Fruit fly (Drosophila melanogaster) whole organism, embryonic: ENCODE data around the gene Atu.

ENCODE experiments used
- Antp ChIP-seq: fragments of 200-800 bp; sonication (Bioruptor generic); optimal IDR thresholded peaks from 3 replicates; lab custom pipeline; 2016; ENCODE audit warnings: missing biosample characterization, missing genetic modification characterization
- Bdp1 ChIP-seq: fragments of 200-800 bp; sonication (Bioruptor generic); optimal IDR thresholded peaks from 3 replicates; lab custom pipeline; 2016; ENCODE audit warnings: missing biosample characterization, missing genetic modification characterization
- CG10267 ChIP-seq: fragments of 200-800 bp; sonication (Bioruptor generic); optimal IDR thresholded peaks from 2 replicates; lab custom pipeline; 2018; ENCODE audit warnings: missing biosample characterization, mild to moderate bottlenecking, missing genetic modification characterization, moderate library complexity
- CG12155 ChIP-seq: fragments of 200-800 bp; sonication (Bioruptor generic); optimal IDR thresholded peaks from 3 replicates; lab custom pipeline; 2016; ENCODE audit warnings: missing biosample characterization, missing genetic modification characterization
- CG12219 ChIP-seq: fragments of 200-800 bp; sonication (Bioruptor generic); optimal IDR thresholded peaks from 3 replicates; lab custom pipeline; 2018; ENCODE audit warnings: missing biosample characterization, mild to moderate bottlenecking, missing genetic modification characterization
- CG12391 ChIP-seq: fragments of 200-800 bp; sonication (Bioruptor generic); optimal IDR thresholded peaks from 3 replicates; lab custom pipeline; 2018; ENCODE audit warnings: missing biosample characterization, mild to moderate bottlenecking, missing genetic modification characterization, moderate library complexity
- CG12744 ChIP-seq: fragments of 200-800 bp; sonication (Bioruptor generic); optimal IDR thresholded peaks from 2 replicates; lab custom pipeline; 2016; ENCODE audit warnings: missing biosample characterization, missing genetic modification characterization
- CG13296 ChIP-seq: fragments of 200-800 bp; sonication (Bioruptor generic); optimal IDR thresholded peaks from 3 replicates; lab custom pipeline; 2018; ENCODE audit warnings: missing biosample characterization, mild to moderate bottlenecking, missing genetic modification characterization
- CG13424 ChIP-seq: fragments of 200-800 bp; sonication (Bioruptor generic); optimal IDR thresholded peaks from 2 replicates; lab custom pipeline; 2019; ENCODE audit warnings: missing biosample characterization, mild to moderate bottlenecking, missing genetic modification characterization, moderate library complexity
- CG13775 ChIP-seq: fragments of 200-800 bp; sonication (Bioruptor generic); optimal IDR thresholded peaks from 3 replicates; lab custom pipeline; 2017; ENCODE audit warnings: missing biosample characterization, mild to moderate bottlenecking, missing genetic modification characterization
- CG15601 ChIP-seq: fragments of 200-800 bp; sonication (Bioruptor generic); optimal IDR thresholded peaks from 3 replicates; lab custom pipeline; 2019; ENCODE audit warnings: missing biosample characterization, mild to moderate bottlenecking, missing genetic modification characterization, moderate library complexity
- CG15696 ChIP-seq: fragments of 200-800 bp; sonication (Bioruptor generic); optimal IDR thresholded peaks from 2 replicates; lab custom pipeline; 2019; ENCODE audit warnings: missing biosample characterization, mild to moderate bottlenecking, missing genetic modification characterization, moderate library complexity
- CG16813 ChIP-seq: fragments of 200-800 bp; sonication (Bioruptor generic); IDR thresholded peaks from 3 replicates; pipeline ENCODE4 v1.3.6; 2022; ENCODE audit warnings: missing biosample characterization, missing genetic modification characterization; ENCODE audit not compliant: partially characterized antibody
- CG17186 ChIP-seq: fragments of 200-800 bp; sonication (Bioruptor generic); optimal IDR thresholded peaks from 3 replicates; lab custom pipeline; 2017; ENCODE audit warnings: missing biosample characterization, missing genetic modification reagents, missing genetic modification characterization
- CG2202 ChIP-seq: fragments of 200-800 bp; sonication (Bioruptor generic); optimal IDR thresholded peaks from 2 replicates; lab custom pipeline; 2018; ENCODE audit warnings: missing biosample characterization, mild to moderate bottlenecking, missing genetic modification characterization
- CG30020 ChIP-seq: fragments of 200-800 bp; optimal IDR thresholded peaks from 2 replicates; lab custom pipeline; 2019; ENCODE audit warnings: missing biosample characterization, mild to moderate bottlenecking, missing genetic modification characterization, moderate library complexity
- CG34422 ChIP-seq: fragments of 200-800 bp; sonication (Bioruptor generic); IDR thresholded peaks from 3 replicates; pipeline ENCODE4 v1.3.6; 2022; ENCODE audit warnings: missing biosample characterization, missing genetic modification characterization
- CG3838 ChIP-seq: fragments of 200-800 bp; sonication (Bioruptor generic); optimal IDR thresholded peaks from 3 replicates; lab custom pipeline; 2016; ENCODE audit warnings: missing biosample characterization, missing genetic modification characterization
- CG4404 ChIP-seq: fragments of 200-800 bp; sonication (Bioruptor generic); IDR thresholded peaks from 2 replicates; pipeline ENCODE4 v1.3.6; 2022; ENCODE audit warnings: missing biosample characterization, missing genetic modification characterization
- CG4617 ChIP-seq: fragments of 200-800 bp; sonication (Bioruptor generic); optimal IDR thresholded peaks from 3 replicates; lab custom pipeline; 2016; ENCODE audit warnings: missing biosample characterization, missing genetic modification characterization, borderline replicate concordance
- CG4820 ChIP-seq: fragments of 200-800 bp; sonication (Bioruptor generic); optimal IDR thresholded peaks from 3 replicates; lab custom pipeline; 2016; ENCODE audit warnings: missing biosample characterization, missing genetic modification characterization
- CG5953 ChIP-seq: fragments of 200-800 bp; sonication (Bioruptor generic); IDR thresholded peaks from 2 replicates; pipeline ENCODE4 v1.3.6; 2022; ENCODE audit warnings: missing biosample characterization, missing genetic modification characterization
- CG7987 ChIP-seq: fragments of 200-800 bp; sonication (Bioruptor generic); optimal IDR thresholded peaks from 2 replicates; lab custom pipeline; 2018; ENCODE audit warnings: missing biosample characterization, mild to moderate bottlenecking, missing genetic modification characterization, moderate library complexity
- CG8089 ChIP-seq: fragments of 200-800 bp; sonication (Bioruptor generic); optimal IDR thresholded peaks from 3 replicates; lab custom pipeline; 2016; ENCODE audit warnings: missing biosample characterization, missing genetic modification characterization
- CG9797 ChIP-seq: fragments of 200-800 bp; sonication (Bioruptor generic); optimal IDR thresholded peaks from 3 replicates; lab custom pipeline; 2018; ENCODE audit warnings: missing biosample characterization, mild to moderate bottlenecking, missing genetic modification characterization
- Camta ChIP-seq: fragments of 200-800 bp; sonication (Bioruptor generic); optimal IDR thresholded peaks from 2 replicates; lab custom pipeline; 2016; ENCODE audit warnings: missing biosample characterization, missing genetic modification characterization
- Drgx ChIP-seq: fragments of 200-800 bp; sonication (Bioruptor generic); IDR thresholded peaks from 2 replicates; pipeline ENCODE4 v1.3.6; 2022; ENCODE audit warnings: missing biosample characterization, missing genetic modification characterization
- E2f2 ChIP-seq: fragments of 200-800 bp; sonication (Bioruptor generic); IDR thresholded peaks from 2 replicates; pipeline ENCODE4 v1.3.6; 2022; ENCODE audit warnings: missing biosample characterization, missing genetic modification characterization
- Ets65A ChIP-seq: fragments of 200-800 bp; sonication (Bioruptor generic); peaks from one replicate; lab custom pipeline; 2016; ENCODE audit warnings: missing biosample characterization, missing genetic modification characterization
- HHEX ChIP-seq: fragments of 200-800 bp; sonication (Bioruptor generic); optimal IDR thresholded peaks from 3 replicates; lab custom pipeline; 2017; ENCODE audit warnings: missing biosample characterization, mild to moderate bottlenecking, missing genetic modification characterization, missing genetic modification reagents
- HmgZ ChIP-seq: fragments of 200-800 bp; sonication (Bioruptor generic); optimal IDR thresholded peaks from 2 replicates; lab custom pipeline; 2018; ENCODE audit warnings: missing biosample characterization, mild to moderate bottlenecking, missing genetic modification characterization
- Scr ChIP-seq: fragments of 200-800 bp; sonication (Bioruptor generic); IDR thresholded peaks from 2 replicates; pipeline ENCODE4 v1.3.6; 2022; ENCODE audit warnings: missing biosample characterization, missing genetic modification characterization; ENCODE audit not compliant: partially characterized antibody
- chif ChIP-seq, 2 experiments: fragments of 200-800 bp; sonication (Bioruptor generic); optimal IDR thresholded peaks; 3 replicates each; lab custom pipeline; 2016; ENCODE audit warnings: missing biosample characterization in 2 of 2, missing genetic modification characterization in 2 of 2
- dpn ChIP-seq, 2 experiments: fragments of 200-800 bp; sonication (Bioruptor generic); optimal IDR thresholded peaks; 3 replicates each; lab custom pipeline; 2016; ENCODE audit warnings: missing biosample characterization in 2 of 2, missing genetic modification characterization in 2 of 2
- ems ChIP-seq: fragments of 200-800 bp; sonication (Bioruptor generic); optimal IDR thresholded peaks from 3 replicates; lab custom pipeline; 2016; ENCODE audit warnings: missing biosample characterization, missing genetic modification characterization
- gem ChIP-seq: fragments of 200-800 bp; sonication (Bioruptor generic); optimal IDR thresholded peaks from 2 replicates; lab custom pipeline; 2019; ENCODE audit warnings: missing biosample characterization, mild to moderate bottlenecking, missing genetic modification characterization, moderate library complexity
- gro ChIP-seq: fragments of 200-800 bp; sonication (Bioruptor generic); optimal IDR thresholded peaks from 2 replicates; lab custom pipeline; 2016; ENCODE audit warnings: missing biosample characterization, missing genetic modification characterization
- jumu ChIP-seq: fragments of 200-800 bp; sonication (Bioruptor generic); optimal IDR thresholded peaks from 3 replicates; lab custom pipeline; 2016; ENCODE audit warnings: missing biosample characterization, missing genetic modification characterization
- lmd ChIP-seq: fragments of 200-800 bp; sonication (Bioruptor generic); IDR thresholded peaks from 2 replicates; pipeline ENCODE4 v1.3.6; 2022; ENCODE audit warnings: missing biosample characterization, missing genetic modification characterization
- nau ChIP-seq: fragments of 200-800 bp; sonication (Bioruptor generic); optimal IDR thresholded peaks from 3 replicates; lab custom pipeline; 2017; ENCODE audit warnings: missing biosample characterization, mild to moderate bottlenecking, missing genetic modification characterization, missing genetic modification reagents
- pzg ChIP-seq: fragments of 200-800 bp; sonication (Bioruptor generic); optimal IDR thresholded peaks from 3 replicates; lab custom pipeline; 2018; ENCODE audit warnings: missing biosample characterization, mild to moderate bottlenecking, missing genetic modification characterization, moderate library complexity
- ranshi ChIP-seq: fragments of 200-800 bp; sonication (Bioruptor generic); IDR thresholded peaks from 2 replicates; pipeline ENCODE4 v1.3.6; 2022; ENCODE audit warnings: missing biosample characterization, missing genetic modification characterization
- rib ChIP-seq: fragments of 200-800 bp; sonication (Bioruptor generic); IDR thresholded peaks from 2 replicates; pipeline ENCODE4 v1.3.6; 2022; ENCODE audit warnings: missing biosample characterization, missing genetic modification characterization
- run ChIP-seq: fragments of 200-800 bp; sonication (Bioruptor generic); optimal IDR thresholded peaks from 3 replicates; lab custom pipeline; 2018; ENCODE audit warnings: missing biosample characterization, mild to moderate bottlenecking, missing genetic modification characterization
- sna ChIP-seq: fragments of 200-800 bp; sonication (Bioruptor generic); IDR thresholded peaks from 2 replicates; pipeline ENCODE4 v1.3.6; 2022; ENCODE audit warnings: missing biosample characterization, missing genetic modification characterization; ENCODE audit not compliant: partially characterized antibody
- so ChIP-seq: fragments of 200-800 bp; sonication (Bioruptor generic); IDR thresholded peaks from 3 replicates; pipeline ENCODE4 v1.3.6; 2022; ENCODE audit warnings: missing biosample characterization, missing genetic modification characterization
- twi ChIP-seq: fragments of 200-800 bp; optimal IDR thresholded peaks from 2 replicates; lab custom pipeline; 2019; ENCODE audit warnings: missing biosample characterization, mild to moderate bottlenecking, missing genetic modification characterization, moderate library complexity
- wek ChIP-seq: fragments of 200-800 bp; sonication (Bioruptor generic); optimal IDR thresholded peaks from 3 replicates; lab custom pipeline; 2018; ENCODE audit warnings: missing biosample characterization, mild to moderate bottlenecking, missing genetic modification characterization, moderate library complexity
- wor ChIP-seq: fragments of 200-800 bp; sonication (Bioruptor generic); IDR thresholded peaks from 2 replicates; pipeline ENCODE4 v1.3.6; 2022; ENCODE audit warnings: missing biosample characterization, missing genetic modification characterization

The Atu gene

DNA sequence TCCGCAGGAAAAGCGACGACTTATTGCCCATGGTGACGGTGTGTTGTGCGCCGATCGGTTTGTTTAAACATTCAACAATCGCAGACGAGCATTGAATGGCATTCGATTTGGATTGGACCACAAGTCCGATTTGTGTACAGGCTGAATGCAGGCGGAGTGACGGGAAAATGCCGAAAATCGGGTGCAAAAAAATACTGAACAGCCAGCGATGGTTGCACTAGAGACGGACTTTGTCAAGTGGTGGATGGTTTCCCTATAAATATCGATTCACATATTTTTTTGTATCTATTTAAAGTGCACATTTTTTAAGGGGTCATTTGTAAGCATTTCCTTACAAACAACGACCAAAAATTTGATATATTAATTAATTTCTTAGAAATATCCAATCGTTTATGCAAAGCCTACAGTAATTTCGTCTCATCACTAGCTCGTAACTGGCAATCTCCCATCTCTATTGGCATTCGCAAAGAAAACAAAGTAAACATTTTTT lies 41.6 kb downstream of the Atu start, which contains the start of the genes elm and MED27 (continued):
- TF ChIP-seq CG15696 = peak; percentile 97
- TF ChIP-seq Scr (GFP tag; lab: Robert Waterston, UW) = peak; percentile 98
- TF ChIP-seq nau (GFP tag; lab: Kevin White, UChicago) = no peak
- TF ChIP-seq lmd (GFP tag; lab: Robert Waterston, UW) = peak; percentile 95
- peak; percentile 86 for TF ChIP-seq CG2202 (tag; lab: Kevin White, UChicago)
- peak; percentile 87 for TF ChIP-seq CG3838 (GFP tag; lab: Kevin White, UChicago)
- TF ChIP-seq pzg = peak; percentile 87
- TF ChIP-seq sna (GFP tag; lab: Robert Waterston, UW) = peak; percentile 96
- peak; percentile 93 for TF ChIP-seq ranshi (GFP tag; lab: Robert Waterston, UW)
- peak; percentile 94 for TF ChIP-seq ems (GFP tag; lab: Kevin White, UChicago)
- peak; percentile 95 for TF ChIP-seq CG9797
- TF ChIP-seq run = peak; percentile 48
- TF ChIP-seq jumu (GFP tag; lab: Kevin White, UChicago) = peak; percentile 94
- peak; percentile 95 to 96 for TF ChIP-seq dpn (GFP tag; optimal IDR thresholded peaks at IDR 0.05; lab: Kevin White, UChicago)
- TF ChIP-seq CG10267 = peak; percentile 87
- TF ChIP-seq wor (GFP tag; lab: Robert Waterston, UW) = peak; percentile 89
- TF ChIP-seq HmgZ (tag; lab: Kevin White, UChicago) = peak; percentile 95
- TF ChIP-seq CG12391 (tag; lab: Kevin White, UChicago) = peak; percentile 95
- peak; percentile 0 for TF ChIP-seq wek (GFP tag; lab: Kevin White, UChicago)
- TF ChIP-seq CG4820 (GFP tag; lab: Kevin White, UChicago) = peak; percentile 91
- peak; percentile 94 for TF ChIP-seq CG12155 (GFP tag; lab: Kevin White, UChicago)
- TF ChIP-seq CG13775 (GFP tag; lab: Kevin White, UChicago) = peak; percentile 96
- TF ChIP-seq CG13424 (tag; lab: Kevin White, UChicago) = peak; percentile 95
- TF ChIP-seq CG34422 = peak; percentile 95
- TF ChIP-seq gem (tag; lab: Kevin White, UChicago) = peak; percentile 96
- TF ChIP-seq CG17186 (GFP tag; lab: Kevin White, UChicago) = peak; percentile 82
- peak; percentile 90 for TF ChIP-seq twi (tag; lab: Kevin White, UChicago)
- TF ChIP-seq CG4404 (GFP tag; lab: Robert Waterston, UW) = peak; percentile 97
- peak; percentile 91 for TF ChIP-seq rib (GFP tag; lab: Robert Waterston, UW)
- TF ChIP-seq Ets65A = peak; percentile 100
- peak; percentile 87 for TF ChIP-seq HHEX (GFP tag; lab: Kevin White, UChicago)
- peak; percentile 69 for TF ChIP-seq E2f2
- peak; percentile 95 for TF ChIP-seq CG15601 (tag; lab: Kevin White, UChicago)

DNA sequence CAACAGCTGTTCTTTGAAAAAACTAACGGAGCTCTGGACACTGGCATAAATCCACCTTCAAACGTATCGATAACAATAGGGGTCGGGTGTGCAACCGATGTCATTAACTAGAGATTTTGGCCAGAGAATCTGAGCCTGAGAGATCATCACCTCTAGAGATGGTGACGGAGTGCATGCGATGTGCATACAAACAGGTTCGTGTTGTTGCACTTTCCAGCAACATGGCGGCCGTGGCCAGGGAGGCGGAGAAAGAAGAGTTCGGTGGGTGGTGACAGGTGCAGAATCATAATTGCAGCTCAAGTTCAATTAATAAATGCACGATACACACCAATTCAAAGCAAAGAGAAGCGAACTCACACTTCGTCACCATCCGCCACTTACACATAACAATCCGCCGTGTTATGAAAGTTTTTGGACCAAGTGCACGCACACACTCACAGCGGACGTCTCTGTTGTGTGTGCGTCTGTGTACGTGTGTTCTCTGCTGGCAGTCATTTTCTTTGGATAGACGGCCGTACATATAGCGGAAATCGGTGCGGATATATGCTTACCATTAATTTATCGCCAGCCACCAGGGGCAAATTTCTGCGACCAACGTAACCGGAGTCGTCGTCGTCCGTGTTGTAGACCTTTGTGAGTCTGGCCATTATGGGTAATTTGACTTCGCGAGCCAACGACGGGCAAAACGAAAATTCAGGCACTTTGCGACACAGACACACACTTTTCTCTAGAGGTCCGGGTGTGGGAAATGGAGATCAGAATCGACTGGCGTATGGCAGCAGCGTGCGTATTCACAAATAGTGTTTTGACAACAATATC lies 46.0 kb downstream of the Atu start:
- TF ChIP-seq CG5953 (no peak), Bdp1 (no peak), Antp (peak; percentile 3), chif (GFP tag; optimal IDR thresholded peaks at IDR 0.05; lab: Kevin White, UChicago) (no peak), CG4617 (GFP tag; lab: Kevin White, UChicago) (no peak), CG13296 (GFP tag; lab: Kevin White, UChicago) (peak; percentile 12), CG7987 (GFP tag; lab: Kevin White, UChicago) (no peak), Camta (GFP tag; lab: Kevin White, UChicago) (no peak), CG8089 (GFP tag; lab: Kevin White, UChicago) (no peak), gro (no peak), CG16813 (GFP tag; lab: Robert Waterston, UW) (peak; percentile 39; the same call in 1 of the 3 replicates), Drgx (GFP tag; lab: Robert Waterston, UW) (no peak), CG13424 (tag; lab: Kevin White, UChicago) (no peak), so (no peak), CG30020 (tag; lab: Kevin White, UChicago) (no peak), CG12744 (GFP tag; lab: Kevin White, UChicago) (no peak), CG12219 (no peak)
